Worm (Caenorhabditis elegans): ENCODE data around the gene K09C4.10.

Gene K09C4.10

DNA sequence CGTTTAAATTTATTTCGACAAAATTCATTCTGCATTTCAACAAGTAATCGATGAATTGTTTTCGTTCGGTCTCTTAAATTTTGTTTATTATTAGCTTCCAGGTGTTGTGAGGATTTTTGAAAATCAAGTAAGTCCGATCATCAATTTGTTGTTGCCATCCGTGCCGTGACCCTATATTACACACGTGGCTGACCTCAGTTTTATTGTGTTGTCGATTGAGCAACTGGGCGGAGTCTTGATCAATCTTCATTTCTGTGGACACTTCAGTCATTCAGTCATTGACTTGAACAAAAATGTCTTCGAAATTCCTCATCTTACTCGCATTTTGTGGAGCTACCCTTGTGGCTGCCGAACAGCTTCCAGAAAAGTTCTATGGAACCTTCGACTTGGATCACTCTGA, 19.5 kb downstream of the K09C4.10 start, which contains the start of gene lbp-2:
lbp-2 (plus strand) TSS at position 102 of the 400 bp plus-strand sequence.
- TF ChIP-seq daf-16 (GFP tag; optimal IDR thresholded peaks at IDR 0.05) (peak in 1 of 2 experiments; percentile 76), daf-16 (tag; optimal IDR thresholded peaks at IDR 0.05) (no peak), F49E8.2 (tag; optimal IDR thresholded peaks at IDR 0.05; ENCODE audit: borderline replicate concordance) (no peak), hlh-30 (tag; optimal IDR thresholded peaks at IDR 0.05; ENCODE audit: insufficient read depth) (no peak), nhr-42 (GFP tag; IDR thresholded peaks at IDR 0.05) (no peak), mxl-3 (GFP tag; optimal IDR thresholded peaks at IDR 0.05) (no peak), vab-7 (GFP tag; IDR thresholded peaks at IDR 0.05) (no peak), ceh-62 (tag; optimal IDR thresholded peaks at IDR 0.05) (no peak)

DNA sequence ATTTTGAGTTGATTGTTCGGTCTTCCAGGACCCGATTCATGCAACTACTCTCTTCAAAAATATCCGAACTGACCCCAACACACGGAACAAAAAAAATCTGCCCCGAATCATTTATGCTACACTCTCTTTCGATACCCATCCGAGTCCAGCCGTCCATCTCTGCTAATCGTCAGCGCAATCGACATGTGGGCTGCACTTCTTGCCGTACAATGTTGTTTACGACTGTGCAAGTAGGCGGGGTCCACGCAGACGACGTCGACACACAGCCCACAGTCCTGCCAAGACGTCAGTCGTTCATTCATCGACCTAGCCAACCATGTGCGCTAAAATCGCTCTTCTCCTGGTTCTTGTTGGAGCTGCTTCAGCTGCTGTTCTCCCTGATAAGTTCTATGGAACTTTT, 21.2 kb downstream of the K09C4.10 start, which contains the start of gene lbp-1:
lbp-1 (plus strand) TSS at position 301 of the 400 bp plus-strand sequence.
- TF ChIP-seq ceh-20 (GFP tag; IDR thresholded peaks at IDR 0.05): no peak
- TF ChIP-seq ztf-7 (tag; optimal IDR thresholded peaks at IDR 0.05): no peak
- TF ChIP-seq egl-27 (tag; optimal IDR thresholded peaks at IDR 0.05): no peak
- TF ChIP-seq nhr-111 (GFP tag; optimal IDR thresholded peaks at IDR 0.05): no peak
- no peak for TF ChIP-seq snpc-4 (tag; optimal IDR thresholded peaks at IDR 0.05)
- TF ChIP-seq hif-1 (tag; optimal IDR thresholded peaks at IDR 0.05): no peak
- TF ChIP-seq ztf-11 (tag; optimal IDR thresholded peaks at IDR 0.05): no peak
- no peak for TF ChIP-seq vab-7 (GFP tag; IDR thresholded peaks at IDR 0.05)
- no peak for TF ChIP-seq nhr-11 (tag; optimal IDR thresholded peaks at IDR 0.05)
- TF ChIP-seq F49E8.2 (tag; optimal IDR thresholded peaks at IDR 0.05; ENCODE audit: borderline replicate concordance): no peak
- no peak for TF ChIP-seq F10B5.3 (tag; optimal IDR thresholded peaks at IDR 0.05)
- no peak for TF ChIP-seq ZK337.2 (GFP tag; IDR thresholded peaks at IDR 0.05)
- no peak for TF ChIP-seq fos-1 (tag; optimal IDR thresholded peaks at IDR 0.05)
- no peak for TF ChIP-seq pha-4 (GFP tag; IDR thresholded peaks at IDR 0.05)
- no peak for TF ChIP-seq pha-4 (tag; optimal IDR thresholded peaks at IDR 0.05)
- no peak for TF ChIP-seq lin-29 (GFP tag; IDR thresholded peaks at IDR 0.05)
- TF ChIP-seq hlh-11 (tag; optimal IDR thresholded peaks at IDR 0.05): no peak
- TF ChIP-seq php-3 (GFP tag; IDR thresholded peaks at IDR 0.05): no peak
- TF ChIP-seq fkh-10 (GFP tag; optimal IDR thresholded peaks at IDR 0.05): no peak
- TF ChIP-seq set-16 (GFP tag; IDR thresholded peaks at IDR 0.05): no peak
- TF ChIP-seq madf-5 (GFP tag; IDR thresholded peaks at IDR 0.05): no peak

DNA sequence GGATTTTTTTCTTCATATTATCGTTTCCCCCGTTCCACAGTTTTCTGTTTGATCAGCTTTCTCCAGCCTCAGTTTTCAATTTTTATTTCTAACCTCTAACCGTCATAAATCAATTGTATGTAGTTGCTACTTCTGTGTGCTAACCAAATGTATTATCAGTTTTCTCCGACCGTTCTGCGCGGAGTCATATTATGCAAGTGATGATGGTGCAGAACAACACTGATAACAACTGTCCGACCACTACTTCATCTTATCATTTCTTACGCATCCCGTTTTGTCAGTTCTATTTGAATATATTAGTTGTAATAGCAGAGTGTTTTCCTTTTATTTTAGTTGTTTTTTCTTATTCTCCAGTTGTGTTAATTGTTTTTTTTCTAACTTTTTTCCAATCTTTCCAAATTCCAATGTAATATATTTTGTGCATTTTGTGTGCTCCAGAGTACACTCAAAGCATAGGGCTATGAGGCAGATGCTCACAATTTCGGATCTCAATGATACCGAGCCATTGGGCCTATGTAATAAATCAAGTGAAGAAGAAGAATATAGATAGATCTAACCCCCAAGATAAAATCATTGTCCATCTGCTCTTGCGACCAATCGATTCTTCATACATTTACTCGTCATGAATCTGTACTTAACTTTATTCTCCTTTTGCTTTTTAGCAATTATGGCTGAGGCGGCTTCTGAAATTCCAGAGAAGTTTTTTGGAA, 23.1 kb downstream of the K09C4.10 start, which contains the start of gene lbp-3:
lbp-3 (plus strand) TSS at position 589 of the 710 bp plus-strand sequence.
- TF ChIP-seq ceh-32 (tag; optimal IDR thresholded peaks at IDR 0.05; ENCODE audit: poor library complexity) (no peak), pqm-1 (tag; optimal IDR thresholded peaks at IDR 0.05) (peak; percentile 98), dmd-6 (GFP tag; IDR thresholded peaks at IDR 0.05) (peak; percentile 61), pha-4 (GFP tag; IDR thresholded peaks at IDR 0.05) (no peak), pha-4 (tag; optimal IDR thresholded peaks at IDR 0.05) (no peak), hif-1 (tag; optimal IDR thresholded peaks at IDR 0.05) (no peak), Y48G9A.11 (GFP tag; IDR thresholded peaks at IDR 0.05) (no peak), nhr-11 (tag; optimal IDR thresholded peaks at IDR 0.05) (no peak), mdt-29 (GFP tag; IDR thresholded peaks at IDR 0.05) (no peak), Y105C5A.15 (GFP tag; IDR thresholded peaks at IDR 0.05) (no peak), ceh-62 (tag; optimal IDR thresholded peaks at IDR 0.05) (no peak), fkh-10 (GFP tag; optimal IDR thresholded peaks at IDR 0.05) (no peak), dmd-8 (GFP tag; IDR thresholded peaks at IDR 0.05) (no peak), T26A8.4 (GFP tag; IDR thresholded peaks at IDR 0.05) (no peak), unc-62 (GFP tag; optimal IDR thresholded peaks at IDR 0.05 in 1 of 2) (peak in 1 of 2 experiments; percentile 86), unc-62 (tag; optimal IDR thresholded peaks at IDR 0.05) (no peak), zip-11 (GFP tag; IDR thresholded peaks at IDR 0.05) (no peak), lin-1 (GFP tag; IDR thresholded peaks at IDR 0.05) (peak; percentile 61; the same call in 1 of the 2 replicates), egl-27 (tag; optimal IDR thresholded peaks at IDR 0.05) (no peak), lin-38 (GFP tag; IDR thresholded peaks at IDR 0.05) (no peak), gei-8 (GFP tag; optimal IDR thresholded peaks at IDR 0.05) (no peak), set-16 (GFP tag; IDR thresholded peaks at IDR 0.05) (no peak), ctbp-1 (GFP tag; IDR thresholded peaks at IDR 0.05) (no peak), ZK337.2 (GFP tag; IDR thresholded peaks at IDR 0.05) (no peak), rbr-2 (tag; optimal IDR thresholded peaks at IDR 0.05) (no peak), R02D3.7 (tag; optimal IDR thresholded peaks at IDR 0.05) (no peak), hlh-30 (tag; optimal IDR thresholded peaks at IDR 0.05; ENCODE audit: insufficient read depth) (peak; percentile 44), Y75B8A.6 (GFP tag; IDR thresholded peaks at IDR 0.05) (no peak), skn-1 (tag; optimal IDR thresholded peaks at IDR 0.05) (no peak), zag-1 (tag; optimal IDR thresholded peaks at IDR 0.05) (no peak)

All from whole organism, L4 larva.